Worm (Caenorhabditis elegans) whole organism, young adult: ENCODE data around the gene E02C12.10.
A peak's percentile ranks its signal among the peaks of the same experiment; 100 is the strongest.

Experiments used
- B0035.1 ChIP-seq: sonication (generic microtip); optimal IDR thresholded peaks from 2 replicates; lab custom pipeline; 2016; ENCODE audit warnings: missing genetic modification characterization, mild to moderate bottlenecking, missing compliant biosample characterization, missing genotype, missing genetic modification reagents
- D2030.7 ChIP-seq: fragments of 200-800 bp; sonication (Bioruptor generic); IDR thresholded peaks from 2 replicates; pipeline ENCODE4 v1.3.6; 2022; ENCODE audit warnings: missing genetic modification reagents, missing genetic modification characterization, missing compliant biosample characterization
- F55B11.4 ChIP-seq: sonication (generic microtip); optimal IDR thresholded peaks from 2 replicates; lab custom pipeline; 2016; ENCODE audit warnings: missing compliant biosample characterization, missing genetic modification characterization, borderline replicate concordance; ENCODE audit not compliant: insufficient read depth
- F57A8.1 ChIP-seq: fragments of 200-800 bp; sonication (Bioruptor generic); optimal IDR thresholded peaks from 2 replicates; lab custom pipeline; 2018; ENCODE audit warnings: mild to moderate bottlenecking, missing genetic modification characterization, moderate library complexity, missing compliant biosample characterization
- K11D2.4 ChIP-seq: fragments of 200-800 bp; sonication (Bioruptor generic); IDR thresholded peaks from 2 replicates; pipeline ENCODE4 v1.3.6; 2022; ENCODE audit warnings: missing genetic modification reagents, missing genetic modification characterization, missing compliant biosample characterization
- Y53G8AR.9 ChIP-seq: fragments of 200-800 bp; sonication (Bioruptor generic); conservative IDR thresholded peaks from 2 replicates; pipeline ENCODE4 v1.3.6; 2022; ENCODE audit warnings: missing genetic modification reagents, missing genetic modification characterization, missing compliant biosample characterization
- Y56A3A.18 ChIP-seq: fragments of 200-800 bp; sonication (Bioruptor generic); IDR thresholded peaks from 2 replicates; pipeline ENCODE4 v1.3.6; 2022; ENCODE audit warnings: missing genetic modification reagents, missing genetic modification characterization, missing compliant biosample characterization
- ZK185.1 ChIP-seq: sonication (generic microtip); optimal IDR thresholded peaks from 2 replicates; lab custom pipeline; 2016; ENCODE audit warnings: mild to moderate bottlenecking, missing genetic modification characterization, missing compliant biosample characterization; ENCODE audit not compliant: poor library complexity, severe bottlenecking
- aptf-2 ChIP-seq: fragments of 200-800 bp; sonication (Bioruptor generic); conservative IDR thresholded peaks from 2 replicates; pipeline ENCODE4 v1.3.6; 2022; ENCODE audit warnings: missing genetic modification reagents, missing genetic modification characterization, missing compliant biosample characterization
- atf-7 ChIP-seq: sonication (generic microtip); optimal IDR thresholded peaks from 2 replicates; lab custom pipeline; 2017; ENCODE audit warnings: mild to moderate bottlenecking, missing genetic modification characterization, missing compliant biosample characterization
- attf-5 ChIP-seq: fragments of 200-800 bp; sonication (Bioruptor generic); optimal IDR thresholded peaks from 2 replicates; lab custom pipeline; 2018; ENCODE audit warnings: mild to moderate bottlenecking, missing genetic modification characterization, missing compliant biosample characterization
- attf-6 ChIP-seq: fragments of 200-800 bp; sonication (Bioruptor generic); IDR thresholded peaks from 2 replicates; pipeline ENCODE4 v1.3.6; 2022; ENCODE audit warnings: missing genetic modification reagents, missing genetic modification characterization, missing compliant biosample characterization
- bed-1 ChIP-seq: fragments of 200-800 bp; sonication (Bioruptor generic); IDR thresholded peaks from 2 replicates; pipeline ENCODE4 v1.3.6; 2022; ENCODE audit warnings: missing genetic modification reagents, missing genetic modification characterization, missing compliant biosample characterization
- bed-2 ChIP-seq: fragments of 200-800 bp; sonication (Bioruptor generic); IDR thresholded peaks from 2 replicates; pipeline ENCODE4 v1.3.6; 2022; ENCODE audit warnings: missing genetic modification reagents, missing genetic modification characterization, missing compliant biosample characterization
- cebp-2 ChIP-seq: fragments of 200-800 bp; sonication (Bioruptor generic); IDR thresholded peaks from 2 replicates; pipeline ENCODE4 v1.3.6; 2022; ENCODE audit warnings: missing genetic modification characterization, missing compliant biosample characterization
- ceh-58 ChIP-seq: fragments of 200-800 bp; sonication (Bioruptor generic); IDR thresholded peaks from 2 replicates; pipeline ENCODE4 v1.3.6; 2022; ENCODE audit warnings: missing genetic modification characterization, missing compliant biosample characterization
- ceh-79 ChIP-seq: sonication (generic microtip); optimal IDR thresholded peaks from 2 replicates; lab custom pipeline; 2017; ENCODE audit warnings: mild to moderate bottlenecking, missing genetic modification characterization, missing compliant biosample characterization
- ceh-91 ChIP-seq: fragments of 200-800 bp; sonication (Bioruptor generic); IDR thresholded peaks from 2 replicates; pipeline ENCODE4 v1.3.6; 2022; ENCODE audit warnings: missing genetic modification reagents, missing genetic modification characterization, missing compliant biosample characterization
- die-1 ChIP-seq: sonication (generic microtip); optimal IDR thresholded peaks from 2 replicates; lab custom pipeline; 2016; ENCODE audit warnings: missing genotype, mild to moderate bottlenecking, missing genetic modification characterization, missing compliant biosample characterization
- dpff-1 ChIP-seq: sonication (generic microtip); optimal IDR thresholded peaks from 2 replicates; lab custom pipeline; 2017; ENCODE audit warnings: mild to moderate bottlenecking, missing genetic modification characterization, missing compliant biosample characterization
- egrh-3 ChIP-seq: fragments of 200-800 bp; sonication (Bioruptor generic); IDR thresholded peaks from 2 replicates; pipeline ENCODE4 v1.3.6; 2022; ENCODE audit warnings: missing genetic modification reagents, missing genetic modification characterization, missing compliant biosample characterization
- ets-4 ChIP-seq: fragments of 200-800 bp; sonication (Bioruptor generic); optimal IDR thresholded peaks from 2 replicates; lab custom pipeline; 2018; ENCODE audit warnings: mild to moderate bottlenecking, missing genetic modification characterization, missing compliant biosample characterization
- gei-17 ChIP-seq: fragments of 200-800 bp; sonication (Bioruptor generic); optimal IDR thresholded peaks from 2 replicates; lab custom pipeline; 2018; ENCODE audit warnings: mild to moderate bottlenecking, missing genetic modification characterization, missing compliant biosample characterization
- hlh-26 ChIP-seq: fragments of 200-800 bp; sonication (Bioruptor generic); conservative IDR thresholded peaks from 2 replicates; pipeline ENCODE4 v1.3.6; 2022; ENCODE audit warnings: missing genetic modification reagents, missing genetic modification characterization, missing compliant biosample characterization
- hmg-1.2 ChIP-seq: fragments of 200-800 bp; sonication (Bioruptor generic); IDR thresholded peaks from 2 replicates; pipeline ENCODE4 v1.3.6; 2022; ENCODE audit warnings: missing genetic modification reagents, missing genetic modification characterization, missing compliant biosample characterization
- hrde-1 ChIP-seq: sonication (generic microtip); optimal IDR thresholded peaks from 2 replicates; lab custom pipeline; 2016; ENCODE audit warnings: missing genetic modification characterization, mild to moderate bottlenecking, missing compliant biosample characterization, moderate library complexity, missing genotype, missing genetic modification reagents, borderline replicate concordance
- let-607 ChIP-seq, 2 experiments: fragments of 200-800 bp in 1 of 2; sonication (Bioruptor generic) in 1 of 2; sonication (generic microtip) in 1 of 2; optimal IDR thresholded peaks; 2 replicates each; lab custom pipeline; 2016 to 2018; ENCODE audit warnings: mild to moderate bottlenecking in 2 of 2, missing compliant biosample characterization in 2 of 2, missing genetic modification characterization in 2 of 2, moderate library complexity in 2 of 2, missing genotype in 1 of 2
- lin-26 ChIP-seq: fragments of 200-800 bp; sonication (Bioruptor generic); IDR thresholded peaks from 2 replicates; pipeline ENCODE4 v1.3.6; 2022; ENCODE audit warnings: missing genetic modification reagents, missing genetic modification characterization, missing compliant biosample characterization
- lin-35 ChIP-seq, 3 experiments: fragments of 150-350 bp in 2 of 3; sonication (generic microtip) in 1 of 3; optimal IDR thresholded peaks; 2 replicates each; lab custom pipeline; 2014 to 2018; ENCODE audit warnings: missing biosample characterization in 3 of 3, missing genetic modification characterization in 3 of 3, missing genetic modification reagents in 3 of 3
- lin-40 ChIP-seq: sonication (generic microtip); optimal IDR thresholded peaks from 2 replicates; lab custom pipeline; 2016; ENCODE audit warnings: missing genetic modification characterization, mild to moderate bottlenecking, missing compliant biosample characterization, missing genotype, missing genetic modification reagents
- lsy-27 ChIP-seq: sonication (generic microtip); optimal IDR thresholded peaks from 2 replicates; lab custom pipeline; 2017; ENCODE audit warnings: missing genetic modification characterization, mild to moderate bottlenecking, missing compliant biosample characterization, antibody characterized with exemption, missing genotype, borderline replicate concordance; ENCODE audit not compliant: insufficient read depth
- madf-3 ChIP-seq: fragments of 200-800 bp; sonication (Bioruptor generic); IDR thresholded peaks from 2 replicates; pipeline ENCODE4 v1.3.6; 2022; ENCODE audit warnings: missing genetic modification reagents, missing genetic modification characterization, missing compliant biosample characterization
- mcd-1 ChIP-seq: fragments of 200-800 bp; sonication (Bioruptor generic); IDR thresholded peaks from 2 replicates; pipeline ENCODE4 v1.3.6; 2022; ENCODE audit warnings: missing genetic modification reagents, missing genetic modification characterization, missing compliant biosample characterization
- mes-4 ChIP-seq: sonication (generic microtip); optimal IDR thresholded peaks from 2 replicates; lab custom pipeline; 2016; ENCODE audit warnings: missing genotype, missing genetic modification characterization, missing compliant biosample characterization
- nhr-80 ChIP-seq: sonication (generic microtip); optimal IDR thresholded peaks from 2 replicates; lab custom pipeline; 2016; ENCODE audit warnings: missing genetic modification characterization, missing compliant biosample characterization
- repo-1 ChIP-seq: sonication (generic microtip); optimal IDR thresholded peaks from 2 replicates; lab custom pipeline; 2017; ENCODE audit warnings: mild to moderate bottlenecking, missing genetic modification characterization, missing compliant biosample characterization
- sdz-38 ChIP-seq: sonication (generic microtip); optimal IDR thresholded peaks from 2 replicates; lab custom pipeline; 2016; ENCODE audit warnings: missing genotype, missing genetic modification characterization, missing compliant biosample characterization
- snpc-1.1 ChIP-seq: sonication (generic microtip); optimal IDR thresholded peaks from 2 replicates; lab custom pipeline; 2017; ENCODE audit warnings: missing genetic modification characterization, mild to moderate bottlenecking, missing compliant biosample characterization, antibody characterized with exemption, moderate library complexity, missing genotype, missing genetic modification reagents; ENCODE audit not compliant: insufficient read depth
- snpc-3.4 ChIP-seq: sonication (generic microtip); optimal IDR thresholded peaks from 2 replicates; lab custom pipeline; 2017; ENCODE audit warnings: missing genetic modification characterization, mild to moderate bottlenecking, missing compliant biosample characterization, antibody characterized with exemption, moderate library complexity, missing genotype, missing genetic modification reagents
- sptf-2 ChIP-seq: fragments of 200-800 bp; sonication (Bioruptor generic); optimal IDR thresholded peaks from 2 replicates; lab custom pipeline; 2018; ENCODE audit warnings: mild to moderate bottlenecking, missing genetic modification characterization, missing compliant biosample characterization
- tbx-9 ChIP-seq: sonication (generic microtip); optimal IDR thresholded peaks from 2 replicates; lab custom pipeline; 2016; ENCODE audit warnings: borderline replicate concordance, missing genetic modification characterization, inconsistent platforms, missing compliant biosample characterization
- unc-130 ChIP-seq: sonication (generic microtip); optimal IDR thresholded peaks from 2 replicates; lab custom pipeline; 2016; ENCODE audit warnings: missing genetic modification reagents, missing genetic modification characterization, missing compliant biosample characterization
- unc-62 ChIP-seq: fragments of 150-350 bp; optimal IDR thresholded peaks from 2 replicates; lab custom pipeline; 2014; ENCODE audit warnings: missing biosample characterization, missing genetic modification reagents, missing genetic modification characterization
- zim-3 ChIP-seq: sonication (generic microtip); optimal IDR thresholded peaks from 2 replicates; lab custom pipeline; 2017; ENCODE audit warnings: mild to moderate bottlenecking, missing genetic modification characterization, moderate library complexity, missing compliant biosample characterization
- ztf-22 ChIP-seq: fragments of 200-800 bp; sonication (Bioruptor generic); optimal IDR thresholded peaks from 2 replicates; lab custom pipeline; 2018; ENCODE audit warnings: mild to moderate bottlenecking, missing genetic modification characterization, moderate library complexity, missing compliant biosample characterization
- ztf-26 ChIP-seq: sonication (generic microtip); optimal IDR thresholded peaks from 2 replicates; lab custom pipeline; 2017; ENCODE audit warnings: missing genetic modification characterization, missing compliant biosample characterization

E02C12.10 gene

ce11 chrV:9342965-9343628, 35.1 kb downstream of the E02C12.10 start:
- TF ChIP-seq snpc-1.1 (tag; lab: Kevin White, UChicago) (peak; percentile 15), ZK185.1 (tag; lab: Kevin White, UChicago) (peak; percentile 51), dpff-1 (tag; lab: Kevin White, UChicago) (no peak), gei-17 (GFP tag; lab: Kevin White, UChicago) (no peak), bed-2 (GFP tag; lab: Robert Waterston, UW) (no peak), sptf-2 (GFP tag; lab: Kevin White, UChicago) (no peak), atf-7 (tag; lab: Kevin White, UChicago) (peak; percentile 47), D2030.7 (peak; percentile 49; the same call in 1 of the 2 replicates), lsy-27 (tag; lab: Kevin White, UChicago) (no peak), lin-26 (GFP tag; lab: Robert Waterston, UW) (no peak; the same call in 1 of the 2 replicates), tbx-9 (tag; lab: Kevin White, UChicago) (no peak), aptf-2 (GFP tag; lab: Robert Waterston, UW) (no peak), unc-130 (GFP tag; lab: Kevin White, UChicago) (no peak), mcd-1 (0 out of 2 replicates have a peak, but pooled peaks have one; percentile 44), attf-6 (GFP tag; lab: Robert Waterston, UW) (peak; percentile 33), zim-3 (tag; lab: Kevin White, UChicago) (no peak), nhr-80 (tag; lab: Kevin White, UChicago) (no peak), Y53G8AR.9 (GFP tag; lab: Robert Waterston, UW) (peak; percentile 92), ceh-79 (tag; lab: Kevin White, UChicago) (no peak), mes-4 (no peak), cebp-2 (peak; percentile 74; the same call in 1 of the 2 replicates), hmg-1.2 (GFP tag; lab: Robert Waterston, UW) (peak; percentile 56), hlh-26 (GFP tag; lab: Robert Waterston, UW) (no peak), F57A8.1 (GFP tag; lab: Kevin White, UChicago) (no peak), ceh-91 (GFP tag; lab: Robert Waterston, UW) (peak; percentile 60; the same call in 1 of the 2 replicates), madf-3 (GFP tag; lab: Robert Waterston, UW) (peak; percentile 90), die-1 (tag; lab: Kevin White, UChicago) (no peak), ztf-22 (GFP tag; lab: Kevin White, UChicago) (no peak), B0035.1 (tag; lab: Kevin White, UChicago) (no peak), repo-1 (tag; lab: Kevin White, UChicago) (no peak), snpc-3.4 (tag; lab: Kevin White, UChicago) (no peak), Y56A3A.18 (GFP tag; lab: Robert Waterston, UW) (peak; percentile 50), unc-62 (GFP tag; lab: Kevin White, UChicago) (no peak), hrde-1 (tag; lab: Kevin White, UChicago) (peak; percentile 44), attf-5 (GFP tag; lab: Kevin White, UChicago) (no peak), lin-35 (GFP tag; optimal IDR thresholded peaks at IDR 0.05; lab: Kevin White, UChicago) (no peak), bed-1 (GFP tag; lab: Robert Waterston, UW) (0 out of 2 replicates have a peak, but pooled peaks have one; percentile 8), let-607 (tag; optimal IDR thresholded peaks at IDR 0.05; lab: Kevin White, UChicago) (no peak), ztf-26 (tag; lab: Kevin White, UChicago) (no peak), F55B11.4 (tag; lab: Kevin White, UChicago) (no peak), K11D2.4 (GFP tag; lab: Robert Waterston, UW) (peak; percentile 82), ceh-58 (peak; percentile 69; the same call in 1 of the 2 replicates), lin-40 (tag; lab: Kevin White, UChicago) (no peak), egrh-3 (GFP tag; lab: Robert Waterston, UW) (peak; percentile 31; the same call in 1 of the 2 replicates), ets-4 (GFP tag; lab: Kevin White, UChicago) (no peak), sdz-38 (no peak)
